Worm (Caenorhabditis elegans) whole organism, L2 larva: ENCODE results near the gene rha-2.

Experiments
- C34F6.9 ChIP-seq: fragments of 150-350 bp; optimal IDR thresholded peaks from 2 replicates; lab custom pipeline; 2014; ENCODE audit warnings: missing biosample characterization, missing genetic modification characterization
- F13H6.1 ChIP-seq: sonication (generic microtip); optimal IDR thresholded peaks from 2 replicates; lab custom pipeline; 2016; ENCODE audit warnings: missing genetic modification characterization, missing compliant biosample characterization
- R02D3.7 ChIP-seq: fragments of 150-350 bp; optimal IDR thresholded peaks from 2 replicates; lab custom pipeline; 2014; ENCODE audit warnings: missing biosample characterization, missing genetic modification characterization
- Y55F3AM.14 ChIP-seq: fragments of 200-800 bp; sonication (Bioruptor generic); optimal IDR thresholded peaks from 2 replicates; lab custom pipeline; 2018; ENCODE audit warnings: mild to moderate bottlenecking, missing genetic modification characterization, missing compliant biosample characterization
- ZK546.5 ChIP-seq: sonication (generic microtip); optimal IDR thresholded peaks from 2 replicates; lab custom pipeline; 2017; ENCODE audit warnings: missing biosample characterization, missing genetic modification characterization
- alr-1 ChIP-seq: fragments of 150-350 bp; optimal IDR thresholded peaks from 2 replicates; lab custom pipeline; 2014; ENCODE audit warnings: missing biosample characterization, missing genetic modification characterization
- aly-2 ChIP-seq: fragments of 150-350 bp; optimal IDR thresholded peaks from 2 replicates; lab custom pipeline; 2014; ENCODE audit warnings: missing biosample characterization, missing genetic modification characterization
- ama-1 ChIP-seq: fragments of 150-350 bp; optimal IDR thresholded peaks from 2 replicates; lab custom pipeline; 2018; ENCODE audit warnings: inconsistent platforms
- blmp-1 ChIP-seq: sonication (generic microtip); optimal IDR thresholded peaks from 2 replicates; lab custom pipeline; 2017; ENCODE audit warnings: missing genetic modification characterization, mild to moderate bottlenecking, missing compliant biosample characterization, antibody characterized with exemption, moderate library complexity; ENCODE audit not compliant: insufficient read depth
- crh-2 ChIP-seq: sonication (generic microtip); optimal IDR thresholded peaks from 2 replicates; lab custom pipeline; 2017; ENCODE audit warnings: missing biosample characterization, missing genetic modification characterization
- dmd-4 ChIP-seq: sonication (generic microtip); optimal IDR thresholded peaks from 2 replicates; lab custom pipeline; 2017; ENCODE audit warnings: missing biosample characterization, missing genetic modification characterization
- elt-1 ChIP-seq: fragments of 150-350 bp; optimal IDR thresholded peaks from 2 replicates; lab custom pipeline; 2014; ENCODE audit warnings: missing biosample characterization, missing genetic modification characterization
- elt-3 ChIP-seq: sonication (generic microtip); optimal IDR thresholded peaks from 2 replicates; lab custom pipeline; 2017; ENCODE audit warnings: missing biosample characterization, missing genetic modification characterization
- fos-1 ChIP-seq: fragments of 150-350 bp; optimal IDR thresholded peaks from 2 replicates; lab custom pipeline; 2014; ENCODE audit warnings: missing biosample characterization, missing genetic modification characterization
- gmeb-1 ChIP-seq: fragments of 150-350 bp; optimal IDR thresholded peaks from 2 replicates; lab custom pipeline; 2014; ENCODE audit warnings: missing biosample characterization, missing genetic modification characterization
- lin-11 ChIP-seq: fragments of 150-350 bp; sonication (generic microtip); optimal IDR thresholded peaks from 2 replicates; lab custom pipeline; 2014; ENCODE audit warnings: missing biosample characterization, missing genetic modification characterization, inconsistent platforms, mixed read lengths
- lin-13 ChIP-seq: fragments of 150-350 bp; optimal IDR thresholded peaks from 2 replicates; lab custom pipeline; 2014; ENCODE audit warnings: missing biosample characterization, missing genetic modification reagents, missing genetic modification characterization
- lin-39 ChIP-seq: fragments of 150-350 bp; optimal IDR thresholded peaks from 2 replicates; lab custom pipeline; 2014; ENCODE audit warnings: missing biosample characterization, missing genetic modification reagents, missing genetic modification characterization
- lsy-2 ChIP-seq, 2 experiments: fragments of 150-350 bp in 1 of 2; sonication (generic microtip) in 1 of 2; optimal IDR thresholded peaks; 2 replicates each; lab custom pipeline; 2014 to 2017; ENCODE audit warnings: missing biosample characterization in 2 of 2, missing genetic modification characterization in 2 of 2
- mab-5 ChIP-seq: fragments of 150-350 bp; optimal IDR thresholded peaks from 2 replicates; lab custom pipeline; 2014; ENCODE audit warnings: missing biosample characterization, missing genetic modification characterization
- mdl-1 ChIP-seq, 2 experiments: fragments of 150-350 bp in 1 of 2; sonication (generic microtip) in 1 of 2; optimal IDR thresholded peaks; 2 replicates each; lab custom pipeline; 2017; ENCODE audit warnings: missing biosample characterization in 2 of 2, missing genetic modification characterization in 2 of 2
- nhr-10 ChIP-seq: sonication (generic microtip); optimal IDR thresholded peaks from 2 replicates; lab custom pipeline; 2017; ENCODE audit warnings: missing biosample characterization, missing genetic modification characterization
- nhr-129 ChIP-seq: fragments of 150-350 bp; optimal IDR thresholded peaks from 2 replicates; lab custom pipeline; 2014; ENCODE audit warnings: missing biosample characterization, missing genetic modification characterization
- nhr-21 ChIP-seq: fragments of 150-350 bp; optimal IDR thresholded peaks from 2 replicates; lab custom pipeline; 2014; ENCODE audit warnings: missing biosample characterization, missing genetic modification characterization
- nhr-25 ChIP-seq: fragments of 150-350 bp; sonication (generic microtip); optimal IDR thresholded peaks from 3 replicates; lab custom pipeline; 2014; ENCODE audit warnings: missing biosample characterization, missing genetic modification characterization
- nhr-6 ChIP-seq: fragments of 150-350 bp; optimal IDR thresholded peaks from 2 replicates; lab custom pipeline; 2014; ENCODE audit warnings: missing biosample characterization, missing genetic modification characterization
- nhr-77 ChIP-seq: fragments of 150-350 bp; optimal IDR thresholded peaks from 2 replicates; lab custom pipeline; 2014; ENCODE audit warnings: missing biosample characterization, missing genetic modification characterization
- sem-4 ChIP-seq: fragments of 150-350 bp; optimal IDR thresholded peaks from 2 replicates; lab custom pipeline; 2014; ENCODE audit warnings: missing biosample characterization, missing genetic modification reagents, missing genetic modification characterization
- skn-1 ChIP-seq: sonication (generic microtip); optimal IDR thresholded peaks from 2 replicates; lab custom pipeline; 2017; ENCODE audit warnings: missing biosample characterization, missing genetic modification characterization
- sma-3 ChIP-seq: sonication (generic microtip); optimal IDR thresholded peaks from 2 replicates; lab custom pipeline; 2016; ENCODE audit warnings: missing genetic modification reagents, missing genetic modification characterization, missing compliant biosample characterization
- sma-9 ChIP-seq, 2 experiments: fragments of 150-350 bp in 1 of 2; sonication (generic microtip) in 1 of 2; optimal IDR thresholded peaks; 2 replicates each; lab custom pipeline; 2014 to 2016; ENCODE audit warnings: missing genetic modification characterization in 2 of 2, mild to moderate bottlenecking in 1 of 2, missing biosample characterization in 1 of 2, missing compliant biosample characterization in 1 of 2, missing genetic modification reagents in 1 of 2, moderate library complexity in 1 of 2
- snpc-4 ChIP-seq: fragments of 150-350 bp; optimal IDR thresholded peaks from 2 replicates; lab custom pipeline; 2014; ENCODE audit warnings: missing biosample characterization, missing genetic modification characterization
- unc-39 ChIP-seq: fragments of 150-350 bp; optimal IDR thresholded peaks from 2 replicates; lab custom pipeline; 2014; ENCODE audit warnings: missing biosample characterization, missing genetic modification characterization
- unc-55 ChIP-seq: fragments of 150-350 bp; sonication (generic microtip); optimal IDR thresholded peaks from 3 replicates; lab custom pipeline; 2014; ENCODE audit warnings: missing biosample characterization, missing genetic modification reagents, missing genetic modification characterization
- unc-62 ChIP-seq: fragments of 150-350 bp; optimal IDR thresholded peaks from 2 replicates; lab custom pipeline; 2014; ENCODE audit warnings: missing biosample characterization, missing genetic modification reagents, missing genetic modification characterization
- zag-1 ChIP-seq: fragments of 150-350 bp; optimal IDR thresholded peaks from 2 replicates; lab custom pipeline; 2014; ENCODE audit warnings: missing biosample characterization, missing genetic modification characterization
- ztf-1 ChIP-seq: fragments of 200-800 bp; sonication (Bioruptor generic); conservative IDR thresholded peaks from 2 replicates; pipeline ENCODE4 v1.3.6; 2022; ENCODE audit warnings: missing genetic modification characterization, missing compliant biosample characterization
- ztf-11 ChIP-seq: sonication (generic microtip); optimal IDR thresholded peaks from 2 replicates; lab custom pipeline; 2017; ENCODE audit warnings: missing biosample characterization, missing genetic modification characterization
- ztf-4 ChIP-seq: fragments of 150-350 bp; optimal IDR thresholded peaks from 2 replicates; lab custom pipeline; 2014; ENCODE audit warnings: missing biosample characterization, missing genetic modification characterization

rha-2 gene

ce11 chrIII:8657676-8658366, 43.5 kb upstream of the rha-2 start:
- TF ChIP-seq nhr-25 (tag; lab: Kevin White, UChicago) (no peak), mab-5 (tag; lab: Kevin White, UChicago) (no peak), snpc-4 (tag; lab: Kevin White, UChicago) (no peak), nhr-6 (tag; lab: Kevin White, UChicago) (no peak), ztf-1 (GFP tag; lab: Robert Waterston, UW) (no peak), aly-2 (tag; lab: Kevin White, UChicago) (no peak), sma-3 (GFP tag; lab: Kevin White, UChicago) (no peak), F13H6.1 (tag; lab: Kevin White, UChicago) (no peak), elt-1 (tag; lab: Kevin White, UChicago) (no peak), alr-1 (tag; lab: Kevin White, UChicago) (no peak), elt-3 (tag; lab: Kevin White, UChicago) (no peak)

ce11 chrIII:8656957-8657356, 42.6 kb upstream of the rha-2 start:
- TF ChIP-seq sma-9 (GFP tag; optimal IDR thresholded peaks at IDR 0.05; lab: Kevin White, UChicago) (peak; percentile 90), sma-9 (tag; optimal IDR thresholded peaks at IDR 0.05; lab: Kevin White, UChicago) (no peak), nhr-10 (tag; lab: Kevin White, UChicago) (no peak), unc-55 (GFP tag; lab: Kevin White, UChicago) (no peak), F13H6.1 (tag; lab: Kevin White, UChicago) (peak; percentile 53), skn-1 (tag; lab: Kevin White, UChicago) (peak; percentile 60), Y55F3AM.14 (GFP tag; lab: Kevin White, UChicago) (no peak), fos-1 (peak; percentile 76), gmeb-1 (tag; lab: Kevin White, UChicago) (peak; percentile 55), lsy-2 (tag; optimal IDR thresholded peaks at IDR 0.05; lab: Kevin White, UChicago) (peak in 1 of 2 experiments; percentile 8), crh-2 (tag; lab: Kevin White, UChicago) (peak; percentile 68), sma-3 (GFP tag; lab: Kevin White, UChicago) (peak; percentile 55)
- TF ChIP-seq, all 48 proteins: peak for 8

ce11 chrIII:8656055-8656454, 41.7 kb upstream of the rha-2 start:
- TF ChIP-seq zag-1 (tag; lab: Kevin White, UChicago) (no peak), crh-2 (tag; lab: Kevin White, UChicago) (peak; percentile 71), gmeb-1 (tag; lab: Kevin White, UChicago) (no peak)

- TF ChIP-seq unc-62 (GFP tag; lab: Kevin White, UChicago) (no peak), ama-1 (lab: Kevin White, UChicago) (no peak), nhr-6 (tag; lab: Kevin White, UChicago) (no peak), unc-39 (tag; lab: Kevin White, UChicago) (no peak), lin-39 (no peak), aly-2 (tag; lab: Kevin White, UChicago) (no peak), dmd-4 (tag; lab: Kevin White, UChicago) (no peak), sma-3 (GFP tag; lab: Kevin White, UChicago) (peak; percentile 50), F13H6.1 (tag; lab: Kevin White, UChicago) (peak; percentile 1), unc-55 (GFP tag; lab: Kevin White, UChicago) (no peak), lin-11 (tag; lab: Kevin White, UChicago) (no peak), nhr-21 (tag; lab: Kevin White, UChicago) (no peak), ztf-11 (tag; lab: Kevin White, UChicago) (no peak), nhr-25 (tag; lab: Kevin White, UChicago) (peak; percentile 55), nhr-10 (tag; lab: Kevin White, UChicago) (no peak), sma-9 (GFP tag; optimal IDR thresholded peaks at IDR 0.05; lab: Kevin White, UChicago) (peak; percentile 11), sma-9 (tag; optimal IDR thresholded peaks at IDR 0.05; lab: Kevin White, UChicago) (no peak), nhr-77 (tag; lab: Kevin White, UChicago) (no peak)
Observed at ce11 chrIII:8655412-8655811, 41.0 kb upstream of the rha-2 start.

- TF ChIP-seq F13H6.1 (tag; lab: Kevin White, UChicago): peak; percentile 73
- no peak for TF ChIP-seq R02D3.7 (tag; lab: Kevin White, UChicago)
- TF ChIP-seq sem-4 (tag; lab: Kevin White, UChicago): peak; percentile 17
- no peak for TF ChIP-seq lin-39
- TF ChIP-seq ZK546.5 (tag; lab: Kevin White, UChicago): no peak
- TF ChIP-seq blmp-1 (tag; lab: Kevin White, UChicago): peak; percentile 31
- TF ChIP-seq mdl-1 (tag; optimal IDR thresholded peaks at IDR 0.05; lab: Kevin White, UChicago): no peak
- no peak for TF ChIP-seq aly-2 (tag; lab: Kevin White, UChicago)
- peak; percentile 65 for TF ChIP-seq crh-2 (tag; lab: Kevin White, UChicago)
- TF ChIP-seq ztf-4 (tag; lab: Kevin White, UChicago): peak; percentile 36
- peak; percentile 3 for TF ChIP-seq unc-55 (GFP tag; lab: Kevin White, UChicago)
- peak; percentile 12 for TF ChIP-seq lin-13 (GFP tag; lab: Kevin White, UChicago)
- TF ChIP-seq lsy-2 (tag; optimal IDR thresholded peaks at IDR 0.05; lab: Kevin White, UChicago): peak in 1 of 2 experiments; percentile 40
- TF ChIP-seq fos-1: no peak
- TF ChIP-seq nhr-10 (tag; lab: Kevin White, UChicago): no peak
- TF ChIP-seq sma-9 (GFP tag; optimal IDR thresholded peaks at IDR 0.05; lab: Kevin White, UChicago): peak; percentile 56
- no peak for TF ChIP-seq sma-9 (tag; optimal IDR thresholded peaks at IDR 0.05; lab: Kevin White, UChicago)
- no peak for TF ChIP-seq alr-1 (tag; lab: Kevin White, UChicago)
- peak; percentile 25 for TF ChIP-seq C34F6.9
- TF ChIP-seq nhr-129 (tag; lab: Kevin White, UChicago): peak; percentile 33
Observed at ce11 chrIII:8654400-8654980, 40.1 kb upstream of the rha-2 start.
